Fruit fly (Drosophila melanogaster) whole organism, embryonic: ENCODE results near the gene scpr-B.
A peak's percentile ranks its signal among the peaks of the same experiment; 100 is the strongest.

Experiments
- Aef1 ChIP-seq: fragments of 200-800 bp; sonication (Bioruptor generic); IDR thresholded peaks from 3 replicates; pipeline ENCODE4 v1.3.6; 2022; ENCODE audit warnings: missing biosample characterization, missing genetic modification characterization
- Atf6 ChIP-seq: fragments of 200-800 bp; sonication (Bioruptor generic); IDR thresholded peaks from 2 replicates; pipeline ENCODE4 v1.3.6; 2022; ENCODE audit warnings: missing biosample characterization, missing genetic modification characterization
- Bgb ChIP-seq: fragments of 200-800 bp; sonication (Bioruptor generic); IDR thresholded peaks from 2 replicates; pipeline ENCODE4 v1.3.6; 2022; ENCODE audit warnings: missing biosample characterization, missing genetic modification characterization; ENCODE audit not compliant: partially characterized antibody
- Bteb2 ChIP-seq: fragments of 200-800 bp; sonication (Bioruptor generic); optimal IDR thresholded peaks from 2 replicates; lab custom pipeline; 2016; ENCODE audit warnings: missing biosample characterization, missing genetic modification characterization
- CG10979 ChIP-seq: fragments of 200-800 bp; sonication (Bioruptor generic); optimal IDR thresholded peaks from 2 replicates; lab custom pipeline; 2018; ENCODE audit warnings: missing biosample characterization, mild to moderate bottlenecking, missing genetic modification characterization, moderate library complexity
- CG15479 ChIP-seq: fragments of 200-800 bp; sonication (Bioruptor generic); optimal IDR thresholded peaks from 3 replicates; lab custom pipeline; 2019; ENCODE audit warnings: missing biosample characterization, mild to moderate bottlenecking, missing genetic modification characterization, moderate library complexity
- CG17385 ChIP-seq: fragments of 200-800 bp; sonication (Bioruptor generic); optimal IDR thresholded peaks from 3 replicates; lab custom pipeline; 2018; ENCODE audit warnings: missing biosample characterization, mild to moderate bottlenecking, missing genetic modification characterization
- CG4282 ChIP-seq: fragments of 200-800 bp; sonication (Bioruptor generic); optimal IDR thresholded peaks from 2 replicates; lab custom pipeline; 2016; ENCODE audit warnings: missing biosample characterization, missing genetic modification characterization
- CG4360 ChIP-seq: fragments of 200-800 bp; sonication (Bioruptor generic); IDR thresholded peaks from 2 replicates; pipeline ENCODE4 v1.3.6; 2022; ENCODE audit warnings: missing biosample characterization, missing genetic modification characterization
- CG6813 ChIP-seq: fragments of 200-800 bp; sonication (Bioruptor generic); optimal IDR thresholded peaks from 2 replicates; lab custom pipeline; 2017; ENCODE audit warnings: missing biosample characterization, missing genetic modification characterization, mild to moderate bottlenecking, moderate library complexity, missing genetic modification reagents
- CG7372 ChIP-seq: fragments of 200-800 bp; sonication (Bioruptor generic); IDR thresholded peaks from 2 replicates; pipeline ENCODE4 v1.3.6; 2022; ENCODE audit warnings: missing biosample characterization, missing genetic modification characterization
- CG7839 ChIP-seq: fragments of 200-800 bp; sonication (Bioruptor generic); optimal IDR thresholded peaks from 3 replicates; lab custom pipeline; 2018; ENCODE audit warnings: missing biosample characterization, mild to moderate bottlenecking, missing genetic modification characterization, moderate library complexity
- CG8290 ChIP-seq, 3 experiments: fragments of 200-800 bp; sonication (Bioruptor generic); optimal IDR thresholded peaks; 2 replicates each; lab custom pipeline; 2016 to 2019; ENCODE audit warnings: missing biosample characterization in 3 of 3, missing genetic modification characterization in 3 of 3, mild to moderate bottlenecking in 2 of 3, moderate library complexity in 1 of 3
- CG8765 ChIP-seq: fragments of 200-800 bp; sonication (Bioruptor generic); IDR thresholded peaks from 2 replicates; pipeline ENCODE4 v1.3.6; 2022; ENCODE audit warnings: missing biosample characterization, missing genetic modification characterization
- CG9437 ChIP-seq: fragments of 200-800 bp; sonication (Bioruptor generic); optimal IDR thresholded peaks from 2 replicates; lab custom pipeline; 2018; ENCODE audit warnings: missing biosample characterization, mild to moderate bottlenecking, missing genetic modification characterization
- CG9876 ChIP-seq: fragments of 200-800 bp; sonication (Bioruptor generic); optimal IDR thresholded peaks from 2 replicates; lab custom pipeline; 2016; ENCODE audit warnings: missing biosample characterization, missing genetic modification characterization
- CHES-1-like ChIP-seq: fragments of 200-800 bp; sonication (Bioruptor generic); optimal IDR thresholded peaks from 2 replicates; lab custom pipeline; 2016; ENCODE audit warnings: missing biosample characterization, missing genetic modification characterization
- CTCF ChIP-seq: fragments of 200-800 bp; sonication (Bioruptor generic); optimal IDR thresholded peaks from 2 replicates; lab custom pipeline; 2017; ENCODE audit warnings: missing biosample characterization, mild to moderate bottlenecking, missing genetic modification characterization, moderate library complexity
- Eip74EF ChIP-seq, 2 experiments: fragments of 200-800 bp in 1 of 2; fragments of >200 bp in 1 of 2; sonication (Bioruptor generic) in 1 of 2; optimal IDR thresholded peaks; 2 replicates each; lab custom pipeline; 2017 to 2019; ENCODE audit warnings: missing biosample characterization in 2 of 2, missing genetic modification characterization in 2 of 2, mild to moderate bottlenecking in 1 of 2, moderate library complexity in 1 of 2
- Ets97D ChIP-seq: fragments of 200-800 bp; sonication (Bioruptor generic); optimal IDR thresholded peaks from 3 replicates; lab custom pipeline; 2016; ENCODE audit warnings: missing biosample characterization, missing genetic modification characterization
- HLH54F ChIP-seq: fragments of 200-800 bp; sonication (Bioruptor generic); optimal IDR thresholded peaks from 3 replicates; lab custom pipeline; 2016; ENCODE audit warnings: missing biosample characterization, missing genetic modification characterization
- HmgZ ChIP-seq: fragments of 200-800 bp; sonication (Bioruptor generic); optimal IDR thresholded peaks from 2 replicates; lab custom pipeline; 2018; ENCODE audit warnings: missing biosample characterization, mild to moderate bottlenecking, missing genetic modification characterization
- Mad ChIP-seq: fragments of 200-800 bp; sonication (Bioruptor generic); optimal IDR thresholded peaks from 2 replicates; lab custom pipeline; 2016; ENCODE audit warnings: missing biosample characterization, missing genetic modification characterization
- Med ChIP-seq: fragments of 200-800 bp; sonication (Bioruptor generic); peaks from one replicate; lab custom pipeline; 2016; ENCODE audit warnings: missing biosample characterization, missing genetic modification characterization, mild to moderate bottlenecking, inconsistent platforms, moderate library complexity
- NK7.1 ChIP-seq: fragments of 200-800 bp; sonication (Bioruptor generic); optimal IDR thresholded peaks from 3 replicates; lab custom pipeline; 2016; ENCODE audit warnings: missing biosample characterization, missing genetic modification characterization
- Neu2 ChIP-seq: fragments of 200-800 bp; sonication (Bioruptor generic); optimal IDR thresholded peaks from 3 replicates; lab custom pipeline; 2016; ENCODE audit warnings: missing biosample characterization, missing genetic modification characterization, borderline replicate concordance
- Opbp ChIP-seq: fragments of 200-800 bp; sonication (Bioruptor generic); IDR thresholded peaks from 3 replicates; pipeline ENCODE4 v1.3.6; 2022; ENCODE audit warnings: missing biosample characterization, missing genetic modification characterization; ENCODE audit not compliant: partially characterized antibody
- Pdp1 ChIP-seq, 2 experiments: fragments of 200-800 bp; sonication (Bioruptor generic); optimal IDR thresholded peaks; 3 replicates each; lab custom pipeline; 2016; ENCODE audit warnings: missing biosample characterization in 2 of 2, missing genetic modification characterization in 2 of 2, mild to moderate bottlenecking in 1 of 2, moderate library complexity in 1 of 2
- Sox102F ChIP-seq: fragments of 200-800 bp; sonication (Bioruptor generic); optimal IDR thresholded peaks from 2 replicates; lab custom pipeline; 2018; ENCODE audit warnings: missing biosample characterization, mild to moderate bottlenecking, missing genetic modification characterization, moderate library complexity
- ab ChIP-seq: fragments of 200-800 bp; sonication (Bioruptor generic); optimal IDR thresholded peaks from 2 replicates; lab custom pipeline; 2016; ENCODE audit warnings: missing biosample characterization, missing genetic modification characterization
- amos ChIP-seq: fragments of 200-800 bp; sonication (Bioruptor generic); IDR thresholded peaks from 2 replicates; pipeline ENCODE4 v1.3.6; 2022; ENCODE audit warnings: missing biosample characterization, missing genetic modification characterization; ENCODE audit not compliant: partially characterized antibody
- ci ChIP-seq: fragments of 200-800 bp; sonication (Bioruptor generic); IDR thresholded peaks from 3 replicates; pipeline ENCODE4 v1.3.6; 2022; ENCODE audit warnings: missing biosample characterization, missing genetic modification characterization
- dati ChIP-seq: fragments of 200-800 bp; sonication (Bioruptor generic); IDR thresholded peaks from 2 replicates; pipeline ENCODE4 v1.3.6; 2022; ENCODE audit warnings: missing biosample characterization, missing genetic modification characterization
- esg ChIP-seq: fragments of 200-800 bp; sonication (Bioruptor generic); conservative IDR thresholded peaks from 2 replicates; pipeline ENCODE4 v1.3.6; 2022; ENCODE audit warnings: missing biosample characterization, missing genetic modification characterization
- exex ChIP-seq: fragments of 200-800 bp; sonication (Bioruptor generic); optimal IDR thresholded peaks from 4 replicates; lab custom pipeline; 2018; ENCODE audit warnings: missing biosample characterization, mild to moderate bottlenecking, missing genetic modification characterization, moderate library complexity
- fd3F ChIP-seq: fragments of 200-800 bp; sonication (Bioruptor generic); optimal IDR thresholded peaks from 2 replicates; lab custom pipeline; 2018; ENCODE audit warnings: missing biosample characterization, mild to moderate bottlenecking, missing genetic modification characterization, moderate library complexity
- hb ChIP-seq: fragments of 200-800 bp; sonication (Bioruptor generic); IDR thresholded peaks from 3 replicates; pipeline ENCODE4 v1.3.6; 2022; ENCODE audit warnings: missing biosample characterization, missing genetic modification characterization; ENCODE audit not compliant: partially characterized antibody
- hbn ChIP-seq: fragments of 200-800 bp; sonication (Bioruptor generic); IDR thresholded peaks from 2 replicates; pipeline ENCODE4 v1.3.6; 2022; ENCODE audit warnings: missing biosample characterization, missing genetic modification characterization; ENCODE audit not compliant: partially characterized antibody
- jing ChIP-seq: fragments of 200-800 bp; sonication (Bioruptor generic); optimal IDR thresholded peaks from 2 replicates; lab custom pipeline; 2018; ENCODE audit warnings: missing biosample characterization, mild to moderate bottlenecking, missing genetic modification characterization
- luna ChIP-seq: fragments of 200-800 bp; sonication (Bioruptor generic); optimal IDR thresholded peaks from 2 replicates; lab custom pipeline; 2016; ENCODE audit warnings: missing biosample characterization, missing genetic modification characterization
- pita ChIP-seq: fragments of 200-800 bp; sonication (Bioruptor generic); optimal IDR thresholded peaks from 2 replicates; lab custom pipeline; 2017; ENCODE audit warnings: missing biosample characterization, mild to moderate bottlenecking, missing genetic modification characterization
- run ChIP-seq: fragments of 200-800 bp; sonication (Bioruptor generic); optimal IDR thresholded peaks from 3 replicates; lab custom pipeline; 2018; ENCODE audit warnings: missing biosample characterization, mild to moderate bottlenecking, missing genetic modification characterization
- ssp ChIP-seq: fragments of 200-800 bp; sonication (Bioruptor generic); IDR thresholded peaks from 2 replicates; pipeline ENCODE4 v1.3.6; 2022; ENCODE audit warnings: missing biosample characterization, missing genetic modification characterization
- sug ChIP-seq: fragments of 200-800 bp; optimal IDR thresholded peaks from 2 replicates; lab custom pipeline; 2019; ENCODE audit warnings: missing biosample characterization, mild to moderate bottlenecking, missing genetic modification characterization, moderate library complexity
- tap ChIP-seq: fragments of 200-800 bp; optimal IDR thresholded peaks from 3 replicates; lab custom pipeline; 2019; ENCODE audit warnings: missing biosample characterization, mild to moderate bottlenecking, missing genetic modification characterization, moderate library complexity
- twi ChIP-seq: fragments of 200-800 bp; optimal IDR thresholded peaks from 2 replicates; lab custom pipeline; 2019; ENCODE audit warnings: missing biosample characterization, mild to moderate bottlenecking, missing genetic modification characterization, moderate library complexity
- unc-4 ChIP-seq: fragments of 200-800 bp; sonication (Bioruptor generic); IDR thresholded peaks from 2 replicates; pipeline ENCODE4 v1.3.6; 2022; ENCODE audit warnings: missing biosample characterization, missing genetic modification characterization; ENCODE audit not compliant: partially characterized antibody

scpr-B gene

DNA sequence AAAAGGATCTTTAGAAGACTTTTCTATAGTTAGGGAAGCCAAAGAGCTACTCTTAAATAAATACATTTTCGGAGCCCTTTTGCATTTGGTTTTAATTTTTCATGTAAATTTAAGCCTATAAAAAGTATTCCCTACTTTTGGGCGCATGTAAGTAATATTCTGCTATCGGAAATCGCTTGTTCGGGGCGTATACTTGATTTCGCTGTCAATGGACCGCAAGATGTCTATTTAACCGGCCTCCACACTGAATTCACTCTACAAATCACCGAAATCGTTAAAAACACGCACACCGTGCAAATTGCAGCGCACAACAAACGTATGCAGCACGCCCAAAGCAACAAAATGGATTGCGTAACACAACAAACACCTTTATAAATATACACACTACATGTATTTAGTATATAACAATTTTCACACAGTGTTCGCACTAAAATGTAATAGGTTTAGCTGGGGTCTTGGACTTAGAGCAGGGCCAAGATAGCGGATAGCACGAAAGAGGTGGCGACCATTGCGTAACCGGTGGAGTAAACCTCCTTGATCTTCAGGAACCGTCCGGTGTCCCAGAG is 31.9 kb downstream of the scpr-B start:
- TF ChIP-seq HLH54F (GFP tag; lab: Kevin White, UChicago) (no peak), Bgb (peak; percentile 34; the same call in 1 of the 2 replicates), CG10979 (tag; lab: Kevin White, UChicago) (peak; percentile 83), Ets97D (GFP tag; lab: Kevin White, UChicago) (peak; percentile 96), amos (GFP tag; lab: Robert Waterston, UW) (peak; percentile 2; the same call in 1 of the 2 replicates), Opbp (GFP tag; lab: Robert Waterston, UW) (0 out of 3 replicates have a peak, but pooled peaks have one; percentile 37), Mad (GFP tag; lab: Kevin White, UChicago) (no peak), ci (GFP tag; lab: Robert Waterston, UW) (0 out of 3 replicates have a peak, but pooled peaks have one; percentile 28), luna (GFP tag; lab: Kevin White, UChicago) (no peak), CG7372 (peak; percentile 95), CTCF (peak; percentile 53), Med (peak; percentile 94), Atf6 (GFP tag; lab: Robert Waterston, UW) (0 out of 2 replicates have a peak, but pooled peaks have one; percentile 8), CG4282 (GFP tag; lab: Kevin White, UChicago) (no peak), hbn (GFP tag; lab: Robert Waterston, UW) (no peak), HmgZ (tag; lab: Kevin White, UChicago) (peak; percentile 39), CG8290 (GFP tag; optimal IDR thresholded peaks at IDR 0.05; lab: Kevin White, UChicago) (no peak), CG8290 (tag; optimal IDR thresholded peaks at IDR 0.05; lab: Kevin White, UChicago) (peak in 1 of 2 experiments; percentile 8), CG15479 (GFP tag; lab: Kevin White, UChicago) (peak; percentile 35), Pdp1 (GFP tag; optimal IDR thresholded peaks at IDR 0.05; lab: Kevin White, UChicago) (peak in 1 of 2 experiments; percentile 98), CG7839 (peak; percentile 11), CG4360 (GFP tag; lab: Robert Waterston, UW) (no peak), Eip74EF (GFP tag; optimal IDR thresholded peaks at IDR 0.05; lab: Kevin White, UChicago) (peak in 1 of 2 experiments; percentile 61)
- TF ChIP-seq, all 482 proteins: peak for 16

DNA sequence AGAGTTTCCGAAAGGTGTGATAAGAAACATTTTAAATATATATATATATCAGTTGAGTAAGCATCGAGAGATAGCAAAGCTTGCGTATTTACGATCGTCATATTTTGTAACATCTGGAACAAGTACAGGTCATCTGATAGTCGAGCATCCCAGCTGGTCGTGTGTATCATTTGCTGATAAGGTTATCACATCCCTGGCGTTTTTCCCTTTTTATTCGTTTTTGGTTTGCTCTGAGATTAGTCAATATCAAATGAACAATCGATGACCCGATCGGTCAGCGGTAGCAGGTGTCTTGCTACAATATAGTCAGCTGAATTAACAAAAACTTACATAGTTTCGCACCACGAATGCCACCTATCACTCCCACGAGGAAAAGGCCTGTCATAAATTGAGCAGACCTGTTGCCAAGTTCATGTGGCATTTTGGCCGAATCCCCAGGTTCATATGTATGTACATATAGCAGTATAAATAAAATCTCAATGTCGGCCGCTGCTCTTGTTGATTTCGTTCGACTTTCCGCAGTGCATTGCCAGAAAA is 39.8 kb downstream of the scpr-B start:
- TF ChIP-seq hb (GFP tag; lab: Robert Waterston, UW) (no peak), fd3F (GFP tag; lab: Kevin White, UChicago) (peak; percentile 15), CG6813 (GFP tag; lab: Kevin White, UChicago) (peak; percentile 35), CG4282 (GFP tag; lab: Kevin White, UChicago) (no peak), luna (GFP tag; lab: Kevin White, UChicago) (no peak), NK7.1 (GFP tag; lab: Kevin White, UChicago) (peak; percentile 13), esg (GFP tag; lab: Robert Waterston, UW) (peak; percentile 62), CG9876 (GFP tag; lab: Kevin White, UChicago) (no peak), dati (no peak), CHES-1-like (GFP tag; lab: Kevin White, UChicago) (no peak), Bteb2 (no peak), Neu2 (GFP tag; lab: Kevin White, UChicago) (no peak), twi (tag; lab: Kevin White, UChicago) (no peak), Aef1 (GFP tag; lab: Robert Waterston, UW) (peak; percentile 52), sug (peak; percentile 74), ab (no peak), unc-4 (GFP tag; lab: Robert Waterston, UW) (no peak), run (tag; lab: Kevin White, UChicago) (no peak), ssp (GFP tag; lab: Robert Waterston, UW) (peak; percentile 37; the same call in 1 of the 2 replicates), CG17385 (GFP tag; lab: Kevin White, UChicago) (no peak), CG4360 (GFP tag; lab: Robert Waterston, UW) (no peak), Sox102F (GFP tag; lab: Kevin White, UChicago) (peak; percentile 71), CG9437 (GFP tag; lab: Kevin White, UChicago) (peak; percentile 33), exex (tag; lab: Kevin White, UChicago) (peak; percentile 65), jing (GFP tag; lab: Kevin White, UChicago) (no peak), tap (tag; lab: Kevin White, UChicago) (peak; percentile 47), pita (GFP tag; lab: Kevin White, UChicago) (no peak), CG8765 (no peak)
